Fruit fly (Drosophila melanogaster): ENCODE data around the gene CG42827.

Gene CG42827

dm6 chr3R:23399679-23400078 is 27.0 kb downstream of the CG42827 start:
- no peak for TF ChIP-seq Dll (optimal IDR thresholded peaks at IDR 0.05)
- TF ChIP-seq usp (GFP tag; optimal IDR thresholded peaks at IDR 0.05), result no peak
- TF ChIP-seq psq (optimal IDR thresholded peaks at IDR 0.05), result no peak
- TF ChIP-seq EcR (GFP tag; optimal IDR thresholded peaks at IDR 0.05), result no peak
- no peak for TF ChIP-seq CG8478 (optimal IDR thresholded peaks at IDR 0.05)
- TF ChIP-seq pan (optimal IDR thresholded peaks at IDR 0.05), result no peak

dm6 chr3R:23401519-23401918 is 28.8 kb downstream of the CG42827 start:
- TF ChIP-seq EcR (GFP tag; optimal IDR thresholded peaks at IDR 0.05) (no peak), CG8478 (optimal IDR thresholded peaks at IDR 0.05) (no peak), pan (optimal IDR thresholded peaks at IDR 0.05) (no peak), psq (optimal IDR thresholded peaks at IDR 0.05) (no peak), usp (GFP tag; optimal IDR thresholded peaks at IDR 0.05) (no peak), Dll (optimal IDR thresholded peaks at IDR 0.05) (no peak)

- TF ChIP-seq usp (GFP tag; optimal IDR thresholded peaks at IDR 0.05) (no peak), EcR (GFP tag; optimal IDR thresholded peaks at IDR 0.05) (no peak), psq (optimal IDR thresholded peaks at IDR 0.05) (no peak), CG8478 (optimal IDR thresholded peaks at IDR 0.05) (no peak), Dll (optimal IDR thresholded peaks at IDR 0.05) (no peak), pan (optimal IDR thresholded peaks at IDR 0.05) (no peak)
Observed at dm6 chr3R:23402508-23402907, 29.8 kb downstream of the CG42827 start, which contains the start of gene Ir94d. Gene Ir94d (plus strand): TSS chr3R:23402808.

- TF ChIP-seq usp (GFP tag; optimal IDR thresholded peaks at IDR 0.05) (no peak), psq (optimal IDR thresholded peaks at IDR 0.05) (no peak), Dll (optimal IDR thresholded peaks at IDR 0.05) (no peak)
Observed at dm6 chr3R:23403628-23404027, 30.9 kb downstream of the CG42827 start, which contains the start of gene CG17380. Gene CG17380 (minus strand): TSS chr3R:23403728.

dm6 chr3R:23405209-23405608 is 32.5 kb downstream of the CG42827 start, which contains the start of gene Ir94e:
Gene Ir94e (plus strand): TSS chr3R:23405509.
- TF ChIP-seq usp (GFP tag; optimal IDR thresholded peaks at IDR 0.05) (no peak), CG8478 (optimal IDR thresholded peaks at IDR 0.05) (no peak), EcR (GFP tag; optimal IDR thresholded peaks at IDR 0.05) (no peak), Dll (optimal IDR thresholded peaks at IDR 0.05) (no peak), psq (optimal IDR thresholded peaks at IDR 0.05) (no peak), pan (optimal IDR thresholded peaks at IDR 0.05) (no peak)

dm6 chr3R:23407880-23408279 is 35.2 kb downstream of the CG42827 start:
- TF ChIP-seq EcR (GFP tag; optimal IDR thresholded peaks at IDR 0.05) (no peak), Dll (optimal IDR thresholded peaks at IDR 0.05) (no peak), pan (optimal IDR thresholded peaks at IDR 0.05) (no peak), usp (GFP tag; optimal IDR thresholded peaks at IDR 0.05) (no peak), CG8478 (optimal IDR thresholded peaks at IDR 0.05) (no peak), psq (optimal IDR thresholded peaks at IDR 0.05) (no peak)

dm6 chr3R:23416579-23416978 is 43.9 kb downstream of the CG42827 start:
- no peak for TF ChIP-seq Dll (optimal IDR thresholded peaks at IDR 0.05)
- no peak for TF ChIP-seq CG8478 (optimal IDR thresholded peaks at IDR 0.05)
- no peak for TF ChIP-seq psq (optimal IDR thresholded peaks at IDR 0.05)
- TF ChIP-seq EcR (GFP tag; optimal IDR thresholded peaks at IDR 0.05), result no peak

- TF ChIP-seq Dll (optimal IDR thresholded peaks at IDR 0.05), result no peak
- TF ChIP-seq CG8478 (optimal IDR thresholded peaks at IDR 0.05), result no peak
- TF ChIP-seq usp (GFP tag; optimal IDR thresholded peaks at IDR 0.05), result no peak
- no peak for TF ChIP-seq psq (optimal IDR thresholded peaks at IDR 0.05)
- TF ChIP-seq EcR (GFP tag; optimal IDR thresholded peaks at IDR 0.05), result no peak
- no peak for TF ChIP-seq pan (optimal IDR thresholded peaks at IDR 0.05)
Observed at dm6 chr3R:23417650-23418049, 44.9 kb downstream of the CG42827 start.

dm6 chr3R:23421925-23422324 is 49.2 kb downstream of the CG42827 start:
- TF ChIP-seq EcR (GFP tag; optimal IDR thresholded peaks at IDR 0.05) (no peak), Dll (optimal IDR thresholded peaks at IDR 0.05) (no peak), pan (optimal IDR thresholded peaks at IDR 0.05) (no peak), CG8478 (optimal IDR thresholded peaks at IDR 0.05) (no peak), psq (optimal IDR thresholded peaks at IDR 0.05) (no peak)

Data from whole organism.